Worm (Caenorhabditis elegans) whole organism, young adult: ENCODE results near the gene trr-1.

Source experiments
- B0035.1 ChIP-seq: sonication (generic microtip); optimal IDR thresholded peaks from 2 replicates; lab custom pipeline; 2016; ENCODE audit warnings: missing genetic modification characterization, mild to moderate bottlenecking, missing compliant biosample characterization, missing genotype, missing genetic modification reagents
- C06A6.2 ChIP-seq: fragments of 200-800 bp; sonication (Bioruptor generic); conservative IDR thresholded peaks from 2 replicates; pipeline ENCODE4 v1.3.6; 2022; ENCODE audit warnings: missing genetic modification characterization, missing compliant biosample characterization
- F22D6.2 ChIP-seq: sonication (generic microtip); optimal IDR thresholded peaks from 2 replicates; lab custom pipeline; 2016; ENCODE audit warnings: mild to moderate bottlenecking, missing genetic modification characterization, missing compliant biosample characterization
- F23B12.7 ChIP-seq: sonication (generic microtip); optimal IDR thresholded peaks from 2 replicates; lab custom pipeline; 2017; ENCODE audit warnings: missing genetic modification characterization, mild to moderate bottlenecking, missing compliant biosample characterization, antibody characterized with exemption, moderate library complexity; ENCODE audit not compliant: insufficient read depth
- F33H1.4 ChIP-seq: fragments of 200-800 bp; sonication (Bioruptor generic); IDR thresholded peaks from 2 replicates; pipeline ENCODE4 v1.3.6; 2022; ENCODE audit warnings: missing genetic modification reagents, missing genetic modification characterization, missing compliant biosample characterization
- F52B5.7 ChIP-seq: sonication (generic microtip); optimal IDR thresholded peaks from 2 replicates; lab custom pipeline; 2016; ENCODE audit warnings: mild to moderate bottlenecking, missing genetic modification characterization, missing compliant biosample characterization
- K11D2.4 ChIP-seq: fragments of 200-800 bp; sonication (Bioruptor generic); IDR thresholded peaks from 2 replicates; pipeline ENCODE4 v1.3.6; 2022; ENCODE audit warnings: missing genetic modification reagents, missing genetic modification characterization, missing compliant biosample characterization
- K12H6.12 ChIP-seq: fragments of 200-800 bp; sonication (Bioruptor generic); optimal IDR thresholded peaks from 2 replicates; lab custom pipeline; 2018; ENCODE audit warnings: mild to moderate bottlenecking, missing genetic modification characterization, missing compliant biosample characterization
- T07F8.4 ChIP-seq: sonication (generic microtip); optimal IDR thresholded peaks from 2 replicates; lab custom pipeline; 2016; ENCODE audit warnings: mild to moderate bottlenecking, missing genetic modification characterization, moderate library complexity, missing compliant biosample characterization
- Y79H2A.3 ChIP-seq: fragments of 200-800 bp; sonication (Bioruptor generic); conservative IDR thresholded peaks from 2 replicates; pipeline ENCODE4 v1.3.6; 2022; ENCODE audit warnings: missing genetic modification reagents, missing genetic modification characterization, missing compliant biosample characterization
- ZK185.1 ChIP-seq: sonication (generic microtip); optimal IDR thresholded peaks from 2 replicates; lab custom pipeline; 2016; ENCODE audit warnings: mild to moderate bottlenecking, missing genetic modification characterization, missing compliant biosample characterization; ENCODE audit not compliant: poor library complexity, severe bottlenecking
- aptf-2 ChIP-seq: fragments of 200-800 bp; sonication (Bioruptor generic); conservative IDR thresholded peaks from 2 replicates; pipeline ENCODE4 v1.3.6; 2022; ENCODE audit warnings: missing genetic modification reagents, missing genetic modification characterization, missing compliant biosample characterization
- atf-7 ChIP-seq: sonication (generic microtip); optimal IDR thresholded peaks from 2 replicates; lab custom pipeline; 2017; ENCODE audit warnings: mild to moderate bottlenecking, missing genetic modification characterization, missing compliant biosample characterization
- athp-1 ChIP-seq: sonication (generic microtip); optimal IDR thresholded peaks from 2 replicates; lab custom pipeline; 2017; ENCODE audit warnings: mild to moderate bottlenecking, missing genetic modification characterization, missing compliant biosample characterization
- bed-2 ChIP-seq: fragments of 200-800 bp; sonication (Bioruptor generic); IDR thresholded peaks from 2 replicates; pipeline ENCODE4 v1.3.6; 2022; ENCODE audit warnings: missing genetic modification reagents, missing genetic modification characterization, missing compliant biosample characterization
- cebp-1 ChIP-seq, 2 experiments: fragments of 200-800 bp in 1 of 2; sonication (Bioruptor generic) in 1 of 2; sonication (generic microtip) in 1 of 2; IDR thresholded peaks in 1 of 2; optimal IDR thresholded peaks in 1 of 2; 2 replicates each; pipeline versions ENCODE4 v1.3.6 to Lab custom; 2017 to 2022; ENCODE audit warnings: missing compliant biosample characterization in 2 of 2, missing genetic modification characterization in 2 of 2, mild to moderate bottlenecking in 1 of 2, missing genetic modification reagents in 1 of 2, moderate library complexity in 1 of 2
- ceh-91 ChIP-seq: fragments of 200-800 bp; sonication (Bioruptor generic); IDR thresholded peaks from 2 replicates; pipeline ENCODE4 v1.3.6; 2022; ENCODE audit warnings: missing genetic modification reagents, missing genetic modification characterization, missing compliant biosample characterization
- dox-1 ChIP-seq: fragments of 200-800 bp; sonication (Bioruptor generic); IDR thresholded peaks from 2 replicates; pipeline ENCODE4 v1.3.6; 2022; ENCODE audit warnings: missing genetic modification reagents, missing genetic modification characterization, missing compliant biosample characterization
- dpff-1 ChIP-seq: sonication (generic microtip); optimal IDR thresholded peaks from 2 replicates; lab custom pipeline; 2017; ENCODE audit warnings: mild to moderate bottlenecking, missing genetic modification characterization, missing compliant biosample characterization
- ekl-4 ChIP-seq: fragments of 200-800 bp; sonication (Bioruptor generic); IDR thresholded peaks from 2 replicates; pipeline ENCODE4 v1.3.6; 2022; ENCODE audit warnings: missing genetic modification reagents, missing genetic modification characterization, missing compliant biosample characterization
- hmg-1.2 ChIP-seq: fragments of 200-800 bp; sonication (Bioruptor generic); IDR thresholded peaks from 2 replicates; pipeline ENCODE4 v1.3.6; 2022; ENCODE audit warnings: missing genetic modification reagents, missing genetic modification characterization, missing compliant biosample characterization
- hmg-20 ChIP-seq: fragments of 200-800 bp; sonication (Bioruptor generic); IDR thresholded peaks from 2 replicates; pipeline ENCODE4 v1.3.6; 2022; ENCODE audit warnings: missing genetic modification reagents, missing genetic modification characterization, missing compliant biosample characterization
- lin-26 ChIP-seq: fragments of 200-800 bp; sonication (Bioruptor generic); IDR thresholded peaks from 2 replicates; pipeline ENCODE4 v1.3.6; 2022; ENCODE audit warnings: missing genetic modification reagents, missing genetic modification characterization, missing compliant biosample characterization
- lin-54 ChIP-seq: fragments of 200-800 bp; sonication (Bioruptor generic); optimal IDR thresholded peaks from 2 replicates; lab custom pipeline; 2018; ENCODE audit warnings: mild to moderate bottlenecking, missing genetic modification characterization, missing compliant biosample characterization
- lir-1 ChIP-seq: fragments of 200-800 bp; sonication (Bioruptor generic); conservative IDR thresholded peaks from 2 replicates; pipeline ENCODE4 v1.3.6; 2022; ENCODE audit warnings: missing genetic modification reagents, missing genetic modification characterization, missing compliant biosample characterization
- lsy-27 ChIP-seq: sonication (generic microtip); optimal IDR thresholded peaks from 2 replicates; lab custom pipeline; 2017; ENCODE audit warnings: missing genetic modification characterization, mild to moderate bottlenecking, missing compliant biosample characterization, antibody characterized with exemption, missing genotype, borderline replicate concordance; ENCODE audit not compliant: insufficient read depth
- madf-10 ChIP-seq: sonication (generic microtip); optimal IDR thresholded peaks from 2 replicates; lab custom pipeline; 2016; ENCODE audit warnings: mild to moderate bottlenecking, missing genetic modification characterization, missing compliant biosample characterization
- madf-3 ChIP-seq: fragments of 200-800 bp; sonication (Bioruptor generic); IDR thresholded peaks from 2 replicates; pipeline ENCODE4 v1.3.6; 2022; ENCODE audit warnings: missing genetic modification reagents, missing genetic modification characterization, missing compliant biosample characterization
- madf-6 ChIP-seq: fragments of 200-800 bp; sonication (Bioruptor generic); IDR thresholded peaks from 2 replicates; pipeline ENCODE4 v1.3.6; 2022; ENCODE audit warnings: missing genetic modification reagents, missing genetic modification characterization, missing compliant biosample characterization
- nfyb-1 ChIP-seq: fragments of 200-800 bp; sonication (Bioruptor generic); IDR thresholded peaks from 2 replicates; pipeline ENCODE4 v1.3.6; 2022; ENCODE audit warnings: missing genetic modification reagents, missing genetic modification characterization, missing compliant biosample characterization
- nhr-179 ChIP-seq: sonication (generic microtip); optimal IDR thresholded peaks from 2 replicates; lab custom pipeline; 2016; ENCODE audit warnings: mild to moderate bottlenecking, missing genetic modification characterization, missing compliant biosample characterization
- rcor-1 ChIP-seq: fragments of 200-800 bp; sonication (Bioruptor generic); IDR thresholded peaks from 2 replicates; pipeline ENCODE4 v1.3.6; 2022; ENCODE audit warnings: missing genetic modification reagents, missing genetic modification characterization, missing compliant biosample characterization
- rec-8 ChIP-seq, 2 experiments: sonication (generic microtip); optimal IDR thresholded peaks; 2 replicates each; lab custom pipeline; 2016; ENCODE audit warnings: mild to moderate bottlenecking in 2 of 2, missing genetic modification characterization in 2 of 2, missing genetic modification reagents in 2 of 2, missing genotype in 2 of 2, missing biosample characterization in 1 of 2, missing compliant biosample characterization in 1 of 2, moderate library complexity in 1 of 2
- repo-1 ChIP-seq: sonication (generic microtip); optimal IDR thresholded peaks from 2 replicates; lab custom pipeline; 2017; ENCODE audit warnings: mild to moderate bottlenecking, missing genetic modification characterization, missing compliant biosample characterization
- snpc-1.1 ChIP-seq: sonication (generic microtip); optimal IDR thresholded peaks from 2 replicates; lab custom pipeline; 2017; ENCODE audit warnings: missing genetic modification characterization, mild to moderate bottlenecking, missing compliant biosample characterization, antibody characterized with exemption, moderate library complexity, missing genotype, missing genetic modification reagents; ENCODE audit not compliant: insufficient read depth
- snpc-3.4 ChIP-seq: sonication (generic microtip); optimal IDR thresholded peaks from 2 replicates; lab custom pipeline; 2017; ENCODE audit warnings: missing genetic modification characterization, mild to moderate bottlenecking, missing compliant biosample characterization, antibody characterized with exemption, moderate library complexity, missing genotype, missing genetic modification reagents
- tbp1 ChIP-seq: fragments of 200-800 bp; sonication (Bioruptor generic); optimal IDR thresholded peaks from 2 replicates; lab custom pipeline; 2018; ENCODE audit warnings: mild to moderate bottlenecking, missing genetic modification characterization, missing compliant biosample characterization
- unc-62 ChIP-seq: fragments of 150-350 bp; optimal IDR thresholded peaks from 2 replicates; lab custom pipeline; 2014; ENCODE audit warnings: missing biosample characterization, missing genetic modification reagents, missing genetic modification characterization
- zfh-2 ChIP-seq: fragments of 200-800 bp; sonication (Bioruptor generic); conservative IDR thresholded peaks from 2 replicates; pipeline ENCODE4 v1.3.6; 2022; ENCODE audit warnings: missing genetic modification reagents, missing genetic modification characterization, missing compliant biosample characterization
- ztf-22 ChIP-seq: fragments of 200-800 bp; sonication (Bioruptor generic); optimal IDR thresholded peaks from 2 replicates; lab custom pipeline; 2018; ENCODE audit warnings: mild to moderate bottlenecking, missing genetic modification characterization, moderate library complexity, missing compliant biosample characterization
- ztf-26 ChIP-seq: sonication (generic microtip); optimal IDR thresholded peaks from 2 replicates; lab custom pipeline; 2017; ENCODE audit warnings: missing genetic modification characterization, missing compliant biosample characterization
- ztf-3 ChIP-seq: fragments of 200-800 bp; sonication (Bioruptor generic); optimal IDR thresholded peaks from 2 replicates; lab custom pipeline; 2018; ENCODE audit warnings: mild to moderate bottlenecking, missing genetic modification characterization, missing compliant biosample characterization

The trr-1 gene

DNA sequence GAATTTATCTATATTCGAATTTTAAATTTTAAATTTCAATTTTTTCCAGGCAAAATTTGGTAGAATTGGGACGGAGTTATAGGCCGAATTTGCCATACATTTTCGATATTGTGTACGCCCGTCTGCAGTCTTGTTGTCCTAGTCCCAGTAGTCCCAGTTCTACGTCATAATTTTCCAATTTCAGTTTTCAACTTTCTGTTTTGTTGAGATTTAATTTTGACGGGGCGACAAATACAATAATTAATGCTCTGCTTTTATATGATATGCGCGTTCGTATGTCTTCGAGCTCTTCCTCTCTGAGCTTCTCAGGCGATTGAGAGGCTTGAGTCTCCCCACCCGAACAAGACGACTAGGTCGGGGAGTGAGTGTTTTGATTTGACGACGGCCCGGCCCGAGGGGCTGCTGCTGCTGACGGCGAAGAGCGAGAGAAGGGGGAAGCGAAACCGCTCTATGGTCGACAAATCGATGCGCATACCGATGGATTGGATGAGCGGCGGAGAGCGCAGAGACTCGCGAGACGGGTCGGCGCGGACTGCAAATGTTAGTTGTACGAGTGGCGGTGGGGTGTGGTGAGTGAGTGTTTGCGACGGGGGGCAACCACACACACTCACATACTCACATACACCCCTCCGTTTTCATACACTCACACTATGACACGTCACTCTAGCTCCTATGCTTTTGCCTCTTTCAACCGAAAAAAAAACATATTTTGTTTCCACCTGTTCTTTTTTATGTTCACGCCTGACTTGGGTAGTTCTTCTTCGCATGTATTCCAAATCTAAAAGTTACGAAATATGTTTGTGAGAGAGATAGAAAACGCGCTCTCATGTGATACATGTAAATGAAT, 40.8 kb downstream of the trr-1 start (continued):
- no peak for TF ChIP-seq nhr-179 (tag; lab: Kevin White, UChicago)
- TF ChIP-seq lsy-27 (tag; lab: Kevin White, UChicago), result no peak
- TF ChIP-seq zfh-2 (GFP tag; lab: Robert Waterston, UW), result peak; percentile 99
- no peak for TF ChIP-seq rec-8 (tag; optimal IDR thresholded peaks at IDR 0.05; lab: Kevin White, UChicago)

DNA sequence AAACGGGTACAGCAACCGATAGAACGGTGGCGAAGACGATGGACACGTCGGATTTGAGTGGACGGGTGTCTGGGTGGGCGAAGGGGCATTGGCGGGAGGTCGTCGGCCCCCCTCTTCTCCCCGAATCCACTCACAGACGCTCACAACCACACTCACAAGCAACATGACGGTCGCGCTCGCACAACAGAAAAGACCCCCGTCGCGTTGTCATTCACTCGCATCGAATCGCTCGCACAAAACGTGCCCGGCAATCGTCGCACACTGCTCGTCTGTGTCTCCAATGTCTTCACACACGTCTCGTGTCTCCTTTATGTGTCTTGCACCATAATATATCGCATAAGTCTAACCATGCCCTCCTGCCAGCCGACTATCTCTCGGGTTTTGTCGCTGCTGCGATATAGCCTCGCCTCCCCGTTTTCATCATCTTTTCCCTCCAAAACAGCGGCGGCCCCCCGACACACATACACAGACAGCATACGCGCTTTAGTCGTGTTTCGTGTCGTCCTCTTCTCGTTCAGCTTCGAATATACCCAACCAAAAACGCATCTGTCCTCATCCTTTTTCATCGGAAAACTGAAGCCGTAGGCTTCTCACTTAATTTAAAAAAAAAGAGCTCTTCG, 41.6 kb downstream of the trr-1 start:
- TF ChIP-seq C06A6.2 (GFP tag; lab: Robert Waterston, UW) (peak; percentile 76), rcor-1 (GFP tag; lab: Robert Waterston, UW) (peak; percentile 63; the same call in 1 of the 2 replicates), nfyb-1 (GFP tag; lab: Robert Waterston, UW) (peak; percentile 88), madf-3 (GFP tag; lab: Robert Waterston, UW) (no peak), nhr-179 (tag; lab: Kevin White, UChicago) (no peak), K11D2.4 (GFP tag; lab: Robert Waterston, UW) (peak; percentile 82), ztf-26 (tag; lab: Kevin White, UChicago) (peak; percentile 89), snpc-1.1 (peak; percentile 7), F33H1.4 (GFP tag; lab: Robert Waterston, UW) (peak; percentile 12; the same call in 1 of the 2 replicates), ztf-3 (GFP tag; lab: Kevin White, UChicago) (no peak), tbp1 (GFP tag; lab: Kevin White, UChicago) (peak; percentile 62), K12H6.12 (peak; percentile 93), dpff-1 (no peak), lin-26 (GFP tag; lab: Robert Waterston, UW) (peak; percentile 63; the same call in 1 of the 2 replicates), cebp-1 (GFP tag; IDR thresholded peaks at IDR 0.05; lab: Robert Waterston, UW) (peak; percentile 78), cebp-1 (tag; optimal IDR thresholded peaks at IDR 0.05; lab: Kevin White, UChicago) (peak; percentile 93), F22D6.2 (tag; lab: Kevin White, UChicago) (peak; percentile 31), F52B5.7 (peak; percentile 23), bed-2 (no peak; the same call in 1 of the 2 replicates), ekl-4 (GFP tag; lab: Robert Waterston, UW) (peak; percentile 68; the same call in 1 of the 2 replicates), atf-7 (peak; percentile 52), athp-1 (peak; percentile 18), madf-6 (peak; percentile 32; the same call in 1 of the 2 replicates), snpc-3.4 (tag; lab: Kevin White, UChicago) (peak; percentile 7), unc-62 (GFP tag; lab: Kevin White, UChicago) (peak; percentile 38), lir-1 (GFP tag; lab: Robert Waterston, UW) (peak; percentile 76), hmg-20 (no peak), ztf-22 (peak; percentile 67), T07F8.4 (tag; lab: Kevin White, UChicago) (no peak), F23B12.7 (tag; lab: Kevin White, UChicago) (no peak), repo-1 (peak; percentile 67), ZK185.1 (tag; lab: Kevin White, UChicago) (peak; percentile 60), aptf-2 (no peak), hmg-1.2 (peak; percentile 95), lin-54 (GFP tag; lab: Kevin White, UChicago) (peak; percentile 50), ceh-91 (GFP tag; lab: Robert Waterston, UW) (0 out of 2 replicates have a peak, but pooled peaks have one; percentile 36), B0035.1 (tag; lab: Kevin White, UChicago) (peak; percentile 37), Y79H2A.3 (no peak), madf-10 (peak; percentile 94), dox-1 (GFP tag; lab: Robert Waterston, UW) (peak; percentile 91)
